Fruit fly (Drosophila melanogaster) whole organism, embryonic: Measurements from ENCODE around the gene Tsf2.

Experiments
- Abd-B ChIP-seq: fragments of 200-800 bp; sonication (Bioruptor generic); optimal IDR thresholded peaks from 2 replicates; lab custom pipeline; 2018; ENCODE audit warnings: missing biosample characterization, mild to moderate bottlenecking, missing genetic modification characterization, moderate library complexity
- Antp ChIP-seq: fragments of 200-800 bp; sonication (Bioruptor generic); optimal IDR thresholded peaks from 3 replicates; lab custom pipeline; 2016; ENCODE audit warnings: missing biosample characterization, missing genetic modification characterization
- B-H2 ChIP-seq: fragments of 200-800 bp; sonication (Bioruptor generic); optimal IDR thresholded peaks from 2 replicates; lab custom pipeline; 2018; ENCODE audit warnings: missing biosample characterization, mild to moderate bottlenecking, missing genetic modification characterization
- CG10321 ChIP-seq: fragments of 200-800 bp; sonication (Bioruptor generic); IDR thresholded peaks from 2 replicates; pipeline ENCODE4 v1.3.6; 2022; ENCODE audit warnings: missing biosample characterization, missing genetic modification characterization
- CG10431 ChIP-seq: fragments of 200-800 bp; sonication (Bioruptor generic); optimal IDR thresholded peaks from 3 replicates; lab custom pipeline; 2018; ENCODE audit warnings: missing biosample characterization, mild to moderate bottlenecking, missing genetic modification characterization
- CG10565 ChIP-seq: fragments of 200-800 bp; sonication (Bioruptor generic); optimal IDR thresholded peaks from 3 replicates; lab custom pipeline; 2016; ENCODE audit warnings: missing biosample characterization, mild to moderate bottlenecking, missing genetic modification characterization
- CG10959 ChIP-seq: fragments of 200-800 bp; sonication (Bioruptor generic); IDR thresholded peaks from 2 replicates; pipeline ENCODE4 v1.3.6; 2022; ENCODE audit warnings: missing biosample characterization, missing genetic modification characterization
- CG12219 ChIP-seq: fragments of 200-800 bp; sonication (Bioruptor generic); optimal IDR thresholded peaks from 3 replicates; lab custom pipeline; 2018; ENCODE audit warnings: missing biosample characterization, mild to moderate bottlenecking, missing genetic modification characterization
- CG13296 ChIP-seq: fragments of 200-800 bp; sonication (Bioruptor generic); optimal IDR thresholded peaks from 3 replicates; lab custom pipeline; 2018; ENCODE audit warnings: missing biosample characterization, mild to moderate bottlenecking, missing genetic modification characterization
- CG17186 ChIP-seq: fragments of 200-800 bp; sonication (Bioruptor generic); optimal IDR thresholded peaks from 3 replicates; lab custom pipeline; 2017; ENCODE audit warnings: missing biosample characterization, missing genetic modification reagents, missing genetic modification characterization
- CG17361 ChIP-seq: fragments of 200-800 bp; sonication (Bioruptor generic); IDR thresholded peaks from 3 replicates; pipeline ENCODE4 v1.3.6; 2022; ENCODE audit warnings: missing biosample characterization, missing genetic modification characterization
- CG17802 ChIP-seq: fragments of 200-800 bp; sonication (Bioruptor generic); optimal IDR thresholded peaks from 2 replicates; lab custom pipeline; 2018; ENCODE audit warnings: missing biosample characterization, mild to moderate bottlenecking, missing genetic modification characterization, moderate library complexity
- CG1832 ChIP-seq: fragments of 200-800 bp; sonication (Bioruptor generic); optimal IDR thresholded peaks from 2 replicates; lab custom pipeline; 2017; ENCODE audit warnings: missing biosample characterization, mild to moderate bottlenecking, missing genetic modification characterization, inconsistent platforms
- CG31388 ChIP-seq: fragments of 200-800 bp; sonication (Bioruptor generic); optimal IDR thresholded peaks from 2 replicates; lab custom pipeline; 2016; ENCODE audit warnings: missing biosample characterization, missing genetic modification characterization
- CG32532 ChIP-seq: fragments of 200-800 bp; sonication (Bioruptor generic); IDR thresholded peaks from 2 replicates; pipeline ENCODE4 v1.3.6; 2022; ENCODE audit warnings: missing biosample characterization, missing genetic modification characterization
- CG32767 ChIP-seq: fragments of 200-800 bp; sonication (Bioruptor generic); IDR thresholded peaks from 2 replicates; pipeline ENCODE4 v1.3.6; 2022; ENCODE audit warnings: missing biosample characterization, missing genetic modification characterization
- CG4424 ChIP-seq: fragments of 200-800 bp; sonication (Bioruptor generic); optimal IDR thresholded peaks from 3 replicates; lab custom pipeline; 2016; ENCODE audit warnings: missing biosample characterization, missing genetic modification characterization
- CG6765 ChIP-seq: fragments of 200-800 bp; sonication (Bioruptor generic); optimal IDR thresholded peaks from 3 replicates; lab custom pipeline; 2017; ENCODE audit warnings: missing biosample characterization, mild to moderate bottlenecking, missing genetic modification characterization
- CrebB ChIP-seq: fragments of 200-800 bp; sonication (Bioruptor generic); optimal IDR thresholded peaks from 3 replicates; lab custom pipeline; 2018; ENCODE audit warnings: missing biosample characterization, mild to moderate bottlenecking, missing genetic modification characterization
- D19B ChIP-seq: fragments of 200-800 bp; sonication (Bioruptor generic); optimal IDR thresholded peaks from 2 replicates; lab custom pipeline; 2017; ENCODE audit warnings: missing biosample characterization, mild to moderate bottlenecking, missing genetic modification characterization
- Deaf1 ChIP-seq: fragments of 200-800 bp; optimal IDR thresholded peaks from 3 replicates; lab custom pipeline; 2019; ENCODE audit warnings: missing biosample characterization, mild to moderate bottlenecking, missing genetic modification characterization, moderate library complexity
- Dip2 ChIP-seq: fragments of 200-800 bp; sonication (Bioruptor generic); IDR thresholded peaks from 2 replicates; pipeline ENCODE4 v1.3.6; 2022; ENCODE audit warnings: missing biosample characterization, missing genetic modification characterization
- Elba2 ChIP-seq: fragments of 200-800 bp; sonication (Bioruptor generic); optimal IDR thresholded peaks from 3 replicates; lab custom pipeline; 2016; ENCODE audit warnings: missing biosample characterization, missing genetic modification characterization
- HLHmδ ChIP-seq: fragments of 200-800 bp; sonication (Bioruptor generic); optimal IDR thresholded peaks from 2 replicates; lab custom pipeline; 2018; ENCODE audit warnings: missing biosample characterization, mild to moderate bottlenecking, missing genetic modification characterization, moderate library complexity
- Hand ChIP-seq: fragments of 200-800 bp; sonication (Bioruptor generic); optimal IDR thresholded peaks from 2 replicates; lab custom pipeline; 2017; ENCODE audit warnings: mild to moderate bottlenecking, missing biosample characterization, missing genetic modification reagents, missing genetic modification characterization
- Hey ChIP-seq: fragments of 200-800 bp; sonication (Bioruptor generic); optimal IDR thresholded peaks from 3 replicates; lab custom pipeline; 2018; ENCODE audit warnings: missing biosample characterization, mild to moderate bottlenecking, missing genetic modification characterization
- Hmx ChIP-seq: fragments of 200-800 bp; sonication (Bioruptor generic); optimal IDR thresholded peaks from 2 replicates; lab custom pipeline; 2016; ENCODE audit warnings: missing biosample characterization, missing genetic modification characterization
- Kr ChIP-seq: fragments of 200-800 bp; sonication (Bioruptor generic); optimal IDR thresholded peaks from 2 replicates; lab custom pipeline; 2017; ENCODE audit warnings: missing biosample characterization, mild to moderate bottlenecking, missing genetic modification characterization
- MESR4 ChIP-seq: fragments of 200-800 bp; sonication (Bioruptor generic); optimal IDR thresholded peaks from 2 replicates; lab custom pipeline; 2018; ENCODE audit warnings: missing biosample characterization, mild to moderate bottlenecking, missing genetic modification characterization, moderate library complexity
- Mes4 ChIP-seq: fragments of 200-800 bp; sonication (Bioruptor generic); optimal IDR thresholded peaks from 2 replicates; lab custom pipeline; 2016; ENCODE audit warnings: missing biosample characterization, missing genetic modification characterization
- NFAT ChIP-seq: fragments of 200-800 bp; sonication (Bioruptor generic); IDR thresholded peaks from 2 replicates; pipeline ENCODE4 v1.3.6; 2022; ENCODE audit warnings: missing biosample characterization, missing genetic modification characterization
- Nf-YB ChIP-seq: fragments of 200-800 bp; sonication (Bioruptor generic); optimal IDR thresholded peaks from 3 replicates; lab custom pipeline; 2019; ENCODE audit warnings: missing biosample characterization, mild to moderate bottlenecking, missing genetic modification characterization, moderate library complexity
- Rfx ChIP-seq: fragments of 200-800 bp; sonication (Bioruptor generic); IDR thresholded peaks from 2 replicates; pipeline ENCODE4 v1.3.6; 2022; ENCODE audit warnings: missing biosample characterization, missing genetic modification characterization
- Sin3A ChIP-seq: fragments of >200 bp; optimal IDR thresholded peaks from 2 replicates; lab custom pipeline; 2018
- Sox100B ChIP-seq: fragments of 200-800 bp; sonication (Bioruptor generic); optimal IDR thresholded peaks from 3 replicates; lab custom pipeline; 2018; ENCODE audit warnings: missing biosample characterization, mild to moderate bottlenecking, missing genetic modification characterization
- TFAM ChIP-seq: fragments of 200-800 bp; sonication (Bioruptor generic); optimal IDR thresholded peaks from 2 replicates; lab custom pipeline; 2017; ENCODE audit warnings: missing biosample characterization, missing genetic modification characterization, inconsistent platforms
- Xrp1 ChIP-seq: fragments of 200-800 bp; sonication (Bioruptor generic); IDR thresholded peaks from 2 replicates; pipeline ENCODE4 v1.3.6; 2022; ENCODE audit warnings: missing biosample characterization, missing genetic modification characterization
- ash1 ChIP-seq: fragments of 200-800 bp; sonication (Bioruptor generic); optimal IDR thresholded peaks from 2 replicates; lab custom pipeline; 2018; ENCODE audit warnings: missing biosample characterization, mild to moderate bottlenecking, missing genetic modification characterization
- az2 ChIP-seq: fragments of 200-800 bp; sonication (Bioruptor generic); optimal IDR thresholded peaks from 3 replicates; lab custom pipeline; 2016; ENCODE audit warnings: missing biosample characterization, missing genetic modification characterization
- disco-r ChIP-seq: fragments of 200-800 bp; sonication (Bioruptor generic); optimal IDR thresholded peaks from 2 replicates; lab custom pipeline; 2016; ENCODE audit warnings: missing biosample characterization, missing genetic modification characterization
- ems ChIP-seq: fragments of 200-800 bp; sonication (Bioruptor generic); optimal IDR thresholded peaks from 3 replicates; lab custom pipeline; 2016; ENCODE audit warnings: missing biosample characterization, missing genetic modification characterization
- fd3F ChIP-seq: fragments of 200-800 bp; sonication (Bioruptor generic); optimal IDR thresholded peaks from 2 replicates; lab custom pipeline; 2018; ENCODE audit warnings: missing biosample characterization, mild to moderate bottlenecking, missing genetic modification characterization, moderate library complexity
- grau ChIP-seq: fragments of 200-800 bp; optimal IDR thresholded peaks from 3 replicates; lab custom pipeline; 2019; ENCODE audit warnings: missing biosample characterization, mild to moderate bottlenecking, missing genetic modification characterization, moderate library complexity
- hth ChIP-seq: fragments of >200 bp; optimal IDR thresholded peaks from 2 replicates; lab custom pipeline; 2017; ENCODE audit warnings: inconsistent platforms
- lola ChIP-seq, 3 experiments: fragments of >200 bp in 2 of 3; fragments of 200-800 bp in 1 of 3; sonication (Bioruptor generic) in 1 of 3; optimal IDR thresholded peaks; 2 replicates each; lab custom pipeline; 2017 to 2019; ENCODE audit warnings: missing biosample characterization in 3 of 3, missing genetic modification characterization in 3 of 3, mild to moderate bottlenecking in 1 of 3, moderate library complexity in 1 of 3
- pan ChIP-seq, 4 experiments: fragments of >200 bp in 3 of 4; fragments of 200-800 bp in 1 of 4; sonication (Bioruptor generic) in 1 of 4; optimal IDR thresholded peaks in 3 of 4; IDR thresholded peaks in 1 of 4; 2 replicates each; pipeline versions ENCODE4 v1.3.6 to Lab custom; 2017 to 2022; ENCODE audit warnings: missing biosample characterization in 2 of 4, missing genetic modification characterization in 2 of 4, mixed read lengths in 1 of 4
- psq ChIP-seq: fragments of 200-800 bp; sonication (Bioruptor generic); optimal IDR thresholded peaks from 2 replicates; lab custom pipeline; 2017; ENCODE audit warnings: missing biosample characterization, missing genetic modification characterization
- sna ChIP-seq: fragments of 200-800 bp; sonication (Bioruptor generic); IDR thresholded peaks from 2 replicates; pipeline ENCODE4 v1.3.6; 2022; ENCODE audit warnings: missing biosample characterization, missing genetic modification characterization; ENCODE audit not compliant: partially characterized antibody
- so ChIP-seq: fragments of 200-800 bp; sonication (Bioruptor generic); IDR thresholded peaks from 3 replicates; pipeline ENCODE4 v1.3.6; 2022; ENCODE audit warnings: missing biosample characterization, missing genetic modification characterization
- tin ChIP-seq: fragments of 200-800 bp; sonication (Bioruptor generic); optimal IDR thresholded peaks from 3 replicates; lab custom pipeline; 2016; ENCODE audit warnings: missing biosample characterization, missing genetic modification characterization

The Tsf2 gene

dm6 chr3L:12529431-12530007, 4.0 kb downstream of the Tsf2 start (continued):
- TF ChIP-seq HLHmδ (GFP tag; lab: Kevin White, UChicago) = no peak
- TF ChIP-seq Abd-B (GFP tag; lab: Kevin White, UChicago) = no peak
- TF ChIP-seq Hand = peak; percentile 4
- TF ChIP-seq Hmx = no peak
- TF ChIP-seq CG17361 (GFP tag; lab: Robert Waterston, UW) = peak; percentile 10; the same call in 2 of the 3 replicates
- TF ChIP-seq Rfx (GFP tag; lab: Robert Waterston, UW) = 0 out of 2 replicates have a peak, but pooled peaks have one; percentile 24
- TF ChIP-seq CG6765 (GFP tag; lab: Kevin White, UChicago) = no peak
- TF ChIP-seq CG17186 (GFP tag; lab: Kevin White, UChicago) = no peak
- TF ChIP-seq CG4424 (GFP tag; lab: Kevin White, UChicago) = peak; percentile 60
- TF ChIP-seq so (GFP tag; lab: Robert Waterston, UW) = peak; percentile 56; the same call in 1 of the 3 replicates
- no peak for TF ChIP-seq ems (GFP tag; lab: Kevin White, UChicago)
- peak in 1 of 3 experiments; percentile 38 for TF ChIP-seq lola (GFP tag; optimal IDR thresholded peaks at IDR 0.05; lab: Kevin White, UChicago)
- peak; percentile 58; the same call in 1 of the 2 replicates for TF ChIP-seq CG32767 (GFP tag; lab: Robert Waterston, UW)
- peak; percentile 12 for TF ChIP-seq Nf-YB (GFP tag; lab: Kevin White, UChicago)
- TF ChIP-seq Deaf1 (tag; lab: Kevin White, UChicago) = no peak
- peak; percentile 31 for TF ChIP-seq MESR4 (GFP tag; lab: Kevin White, UChicago)
- no peak for TF ChIP-seq B-H2 (GFP tag; lab: Kevin White, UChicago)
- no peak for TF ChIP-seq Sin3A (lab: Kevin White, UChicago)
- TF ChIP-seq disco-r (GFP tag; lab: Kevin White, UChicago) = no peak
- TF ChIP-seq Kr (GFP tag; lab: Kevin White, UChicago) = no peak
- TF ChIP-seq D19B = no peak
- no peak for TF ChIP-seq pan (optimal IDR thresholded peaks at IDR 0.05; lab: Kevin White, UChicago)
- peak in 1 of 2 experiments; percentile 60 for TF ChIP-seq pan (GFP tag; optimal IDR thresholded peaks at IDR 0.05 in 1 of 2, IDR thresholded peaks at IDR 0.05 in 1 of 2)
- TF ChIP-seq Mes4 = peak; percentile 32
- TF ChIP-seq CG31388 = no peak
- TF ChIP-seq CG17802 = peak; percentile 15
- peak; percentile 22; the same call in 1 of the 2 replicates for TF ChIP-seq CG32532
- TF ChIP-seq hth (lab: Kevin White, UChicago) = no peak
- no peak for TF ChIP-seq CrebB (tag; lab: Kevin White, UChicago)
- peak; percentile 45 for TF ChIP-seq grau (tag; lab: Kevin White, UChicago)
- TF ChIP-seq NFAT (GFP tag; lab: Robert Waterston, UW) = no peak
- no peak for TF ChIP-seq psq (GFP tag; lab: Kevin White, UChicago)
- TF ChIP-seq tin (GFP tag; lab: Kevin White, UChicago) = peak; percentile 50
- no peak for TF ChIP-seq TFAM (GFP tag; lab: Kevin White, UChicago)
- 0 out of 2 replicates have a peak, but pooled peaks have one; percentile 11 for TF ChIP-seq CG10321 (GFP tag; lab: Robert Waterston, UW)
- TF ChIP-seq CG12219 = peak; percentile 62
- no peak for TF ChIP-seq CG10431 (GFP tag; lab: Kevin White, UChicago)
- TF ChIP-seq CG1832 = no peak
- TF ChIP-seq Xrp1 = peak; percentile 71
- no peak for TF ChIP-seq Antp
- TF ChIP-seq az2 (GFP tag; lab: Kevin White, UChicago) = peak; percentile 49
- no peak for TF ChIP-seq CG10959 (GFP tag; lab: Robert Waterston, UW)
- no peak for TF ChIP-seq ash1 (GFP tag; lab: Kevin White, UChicago)
- TF ChIP-seq Dip2 = no peak
- TF ChIP-seq fd3F (GFP tag; lab: Kevin White, UChicago) = no peak
- TF ChIP-seq Hey = no peak
- no peak for TF ChIP-seq Elba2 (GFP tag; lab: Kevin White, UChicago)
- TF ChIP-seq CG10565 (GFP tag; lab: Kevin White, UChicago) = no peak
- TF ChIP-seq CG13296 (GFP tag; lab: Kevin White, UChicago) = peak; percentile 1
- peak; percentile 44 for TF ChIP-seq Sox100B (GFP tag; lab: Kevin White, UChicago)
- TF ChIP-seq sna (GFP tag; lab: Robert Waterston, UW) = no peak
